Worm (Caenorhabditis elegans): ENCODE data around the gene T13C2.7.

ce11 chrII:6746404-6746803 lies 32.8 kb upstream of the T13C2.7 start, which contains the start of gene F41G3.5:
- no peak for TF ChIP-seq sox-4 (tag; optimal IDR thresholded peaks at IDR 0.05)
- no peak for TF ChIP-seq nhr-237 (tag; optimal IDR thresholded peaks at IDR 0.05)
- no peak for TF ChIP-seq fos-1 (tag; optimal IDR thresholded peaks at IDR 0.05)
- no peak for TF ChIP-seq lin-39 (tag; optimal IDR thresholded peaks at IDR 0.05)
- TF ChIP-seq unc-86 (tag; optimal IDR thresholded peaks at IDR 0.05) = no peak
- no peak for TF ChIP-seq elt-3 (tag; optimal IDR thresholded peaks at IDR 0.05)
- no peak for TF ChIP-seq ztf-4 (tag; optimal IDR thresholded peaks at IDR 0.05)
- no peak for TF ChIP-seq ama-1 (optimal IDR thresholded peaks at IDR 0.05)
- no peak for TF ChIP-seq rnt-1 (tag; optimal IDR thresholded peaks at IDR 0.05)
- no peak for TF ChIP-seq nhr-77 (tag; optimal IDR thresholded peaks at IDR 0.05)

Data from whole organism, L1 larva.